Worm (Caenorhabditis elegans): ENCODE measurements around the gene B0403.3.

B0403.3 gene

DNA sequence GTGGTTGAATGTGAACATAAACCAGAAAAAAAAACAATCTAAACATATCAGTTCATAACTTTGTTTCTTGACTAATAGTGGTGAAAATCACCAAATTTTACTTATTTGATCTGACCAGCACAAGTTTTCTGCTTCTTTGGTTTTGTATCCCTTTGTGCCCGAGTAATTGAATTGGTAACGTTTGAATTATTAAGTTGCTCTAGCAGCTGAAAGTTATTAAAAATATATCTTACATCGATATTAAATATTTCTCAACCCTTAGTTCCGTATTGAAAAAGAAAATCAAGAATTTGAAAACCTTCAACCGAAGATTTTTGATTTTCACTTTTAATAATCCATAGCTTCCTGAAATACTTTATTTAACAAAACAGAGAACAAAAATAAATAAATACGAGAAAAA, 2.9 kb upstream of the B0403.3 start:
- TF ChIP-seq ztf-11 (tag; optimal IDR thresholded peaks at IDR 0.05) (no peak), mxl-3 (GFP tag; optimal IDR thresholded peaks at IDR 0.05) (no peak), hlh-11 (tag; optimal IDR thresholded peaks at IDR 0.05) (no peak), nhr-42 (GFP tag; IDR thresholded peaks at IDR 0.05) (no peak), zfp-3 (GFP tag; conservative IDR thresholded peaks at IDR 0.05) (no peak), unc-39 (tag; optimal IDR thresholded peaks at IDR 0.05) (no peak), jun-1 (tag; optimal IDR thresholded peaks at IDR 0.05) (no peak), mep-1 (tag; optimal IDR thresholded peaks at IDR 0.05) (peak; percentile 8), zag-1 (tag; optimal IDR thresholded peaks at IDR 0.05) (no peak), F49E8.2 (tag; optimal IDR thresholded peaks at IDR 0.05; ENCODE audit: borderline replicate concordance) (no peak), nhr-6 (tag; optimal IDR thresholded peaks at IDR 0.05) (no peak), ama-1 (optimal IDR thresholded peaks at IDR 0.05) (no peak), mes-2 (tag; optimal IDR thresholded peaks at IDR 0.05; ENCODE audit: poor library complexity, severe bottlenecking) (no peak), Y48G9A.11 (GFP tag; IDR thresholded peaks at IDR 0.05) (no peak), lin-38 (GFP tag; IDR thresholded peaks at IDR 0.05) (no peak), aly-2 (tag; optimal IDR thresholded peaks at IDR 0.05) (no peak), ctbp-1 (GFP tag; IDR thresholded peaks at IDR 0.05) (no peak), arid-1 (GFP tag; conservative IDR thresholded peaks at IDR 0.05) (no peak), T20F7.1 (GFP tag; optimal IDR thresholded peaks at IDR 0.05) (peak; percentile 10), tag-97 (GFP tag; IDR thresholded peaks at IDR 0.05) (no peak), duxl-1 (tag; optimal IDR thresholded peaks at IDR 0.05; ENCODE audit: poor library complexity) (no peak), mdl-1 (tag; optimal IDR thresholded peaks at IDR 0.05) (no peak), mdt-29 (GFP tag; IDR thresholded peaks at IDR 0.05) (no peak), hif-1 (tag; optimal IDR thresholded peaks at IDR 0.05) (no peak), lin-29 (GFP tag; IDR thresholded peaks at IDR 0.05) (no peak), F37D6.2 (tag; optimal IDR thresholded peaks at IDR 0.05) (no peak), ces-1 (GFP tag; optimal IDR thresholded peaks at IDR 0.05) (no peak), T26A8.4 (GFP tag; IDR thresholded peaks at IDR 0.05) (peak; percentile 41; the same call in 1 of the 2 replicates), unc-62 (GFP tag; optimal IDR thresholded peaks at IDR 0.05 in 1 of 2) (peak in 1 of 2 experiments; percentile 29), unc-62 (tag; optimal IDR thresholded peaks at IDR 0.05) (no peak), ztf-7 (tag; optimal IDR thresholded peaks at IDR 0.05) (no peak), dmd-8 (GFP tag; IDR thresholded peaks at IDR 0.05) (no peak), Y75B8A.6 (GFP tag; IDR thresholded peaks at IDR 0.05) (no peak), unc-130 (GFP tag; optimal IDR thresholded peaks at IDR 0.05) (no peak), daf-16 (GFP tag; optimal IDR thresholded peaks at IDR 0.05) (no peak), daf-16 (tag; optimal IDR thresholded peaks at IDR 0.05) (no peak), hlh-30 (tag; optimal IDR thresholded peaks at IDR 0.05; ENCODE audit: insufficient read depth) (no peak), hmg-1.1 (GFP tag; IDR thresholded peaks at IDR 0.05) (no peak), ceh-44 (GFP tag; IDR thresholded peaks at IDR 0.05) (no peak), nhr-41 (GFP tag; IDR thresholded peaks at IDR 0.05) (no peak), sdz-12 (GFP tag; optimal IDR thresholded peaks at IDR 0.05) (no peak), dmd-6 (GFP tag; IDR thresholded peaks at IDR 0.05) (no peak), rbr-2 (tag; optimal IDR thresholded peaks at IDR 0.05) (no peak), nhr-25 (tag; optimal IDR thresholded peaks at IDR 0.05; ENCODE audit: borderline replicate concordance, insufficient read depth) (no peak), ceh-82 (tag; optimal IDR thresholded peaks at IDR 0.05) (no peak), fos-1 (tag; optimal IDR thresholded peaks at IDR 0.05) (no peak), ZK337.2 (GFP tag; IDR thresholded peaks at IDR 0.05) (no peak), nhr-28 (tag; optimal IDR thresholded peaks at IDR 0.05) (no peak), lin-1 (GFP tag; IDR thresholded peaks at IDR 0.05) (no peak), gei-8 (GFP tag; optimal IDR thresholded peaks at IDR 0.05) (no peak), pqm-1 (tag; optimal IDR thresholded peaks at IDR 0.05) (no peak), nhr-102 (tag; optimal IDR thresholded peaks at IDR 0.05) (peak; percentile 9)

Measured in whole organism, L4 larva.